Fruit fly (Drosophila melanogaster) whole organism, embryonic: ENCODE measurements around the gene Cyp313a1.

Experiments used
- Adf1 ChIP-seq: fragments of 200-800 bp; sonication (Bioruptor generic); IDR thresholded peaks from 2 replicates; pipeline ENCODE4 v1.3.6; 2022; ENCODE audit warnings: missing biosample characterization, missing genetic modification characterization
- Bgb ChIP-seq: fragments of 200-800 bp; sonication (Bioruptor generic); IDR thresholded peaks from 2 replicates; pipeline ENCODE4 v1.3.6; 2022; ENCODE audit warnings: missing biosample characterization, missing genetic modification characterization; ENCODE audit not compliant: partially characterized antibody
- CG1024 ChIP-seq: fragments of 200-800 bp; sonication (Bioruptor generic); IDR thresholded peaks from 2 replicates; pipeline ENCODE4 v1.3.6; 2022; ENCODE audit warnings: missing biosample characterization, missing genetic modification characterization
- CG10366 ChIP-seq: fragments of 200-800 bp; sonication (Bioruptor generic); IDR thresholded peaks from 2 replicates; pipeline ENCODE4 v1.3.6; 2022; ENCODE audit warnings: missing biosample characterization, missing genetic modification characterization
- CG10431 ChIP-seq: fragments of 200-800 bp; sonication (Bioruptor generic); optimal IDR thresholded peaks from 3 replicates; lab custom pipeline; 2018; ENCODE audit warnings: missing biosample characterization, mild to moderate bottlenecking, missing genetic modification characterization
- CG11456 ChIP-seq: fragments of 200-800 bp; sonication (Bioruptor generic); IDR thresholded peaks from 3 replicates; pipeline ENCODE4 v1.3.6; 2022; ENCODE audit warnings: missing biosample characterization, missing genetic modification characterization
- CG1233 ChIP-seq: fragments of 200-800 bp; sonication (Bioruptor generic); optimal IDR thresholded peaks from 4 replicates; lab custom pipeline; 2018; ENCODE audit warnings: missing biosample characterization, mild to moderate bottlenecking, missing genetic modification characterization
- CG14014 ChIP-seq: fragments of 200-800 bp; sonication (Bioruptor generic); IDR thresholded peaks from 2 replicates; pipeline ENCODE4 v1.3.6; 2022; ENCODE audit warnings: missing biosample characterization, missing genetic modification characterization
- CG14710 ChIP-seq: fragments of 200-800 bp; sonication (Bioruptor generic); optimal IDR thresholded peaks from 3 replicates; lab custom pipeline; 2019; ENCODE audit warnings: missing biosample characterization, mild to moderate bottlenecking, missing genetic modification characterization, moderate library complexity
- CG14860 ChIP-seq: fragments of 200-800 bp; sonication (Bioruptor generic); IDR thresholded peaks from 3 replicates; pipeline ENCODE4 v1.3.6; 2022; ENCODE audit warnings: missing biosample characterization, missing genetic modification characterization; ENCODE audit not compliant: partially characterized antibody
- CG15073 ChIP-seq: fragments of 200-800 bp; sonication (Bioruptor generic); optimal IDR thresholded peaks from 2 replicates; lab custom pipeline; 2016; ENCODE audit warnings: missing biosample characterization, missing genetic modification characterization
- CG15514 ChIP-seq: fragments of 200-800 bp; sonication (Bioruptor generic); optimal IDR thresholded peaks from 3 replicates; lab custom pipeline; 2017; ENCODE audit warnings: missing biosample characterization, missing genetic modification characterization, mild to moderate bottlenecking, moderate library complexity, missing genetic modification reagents
- CG15696 ChIP-seq: fragments of 200-800 bp; sonication (Bioruptor generic); optimal IDR thresholded peaks from 2 replicates; lab custom pipeline; 2019; ENCODE audit warnings: missing biosample characterization, mild to moderate bottlenecking, missing genetic modification characterization, moderate library complexity
- CG16813 ChIP-seq: fragments of 200-800 bp; sonication (Bioruptor generic); IDR thresholded peaks from 3 replicates; pipeline ENCODE4 v1.3.6; 2022; ENCODE audit warnings: missing biosample characterization, missing genetic modification characterization; ENCODE audit not compliant: partially characterized antibody
- CG17328 ChIP-seq: fragments of 200-800 bp; sonication (Bioruptor generic); IDR thresholded peaks from 2 replicates; pipeline ENCODE4 v1.3.6; 2022; ENCODE audit warnings: missing biosample characterization, missing genetic modification characterization
- CG33557 ChIP-seq: fragments of 200-800 bp; sonication (Bioruptor generic); optimal IDR thresholded peaks from 2 replicates; lab custom pipeline; 2019; ENCODE audit warnings: missing biosample characterization, mild to moderate bottlenecking, missing genetic modification characterization, moderate library complexity
- CG3726 ChIP-seq: fragments of 200-800 bp; sonication (Bioruptor generic); IDR thresholded peaks from 3 replicates; pipeline ENCODE4, ENCODE4 v1.3.6; 2022; ENCODE audit warnings: missing biosample characterization, missing genetic modification characterization
- CG3995 ChIP-seq: fragments of 200-800 bp; sonication (Bioruptor generic); optimal IDR thresholded peaks from 3 replicates; lab custom pipeline; 2016; ENCODE audit warnings: missing biosample characterization, missing genetic modification characterization
- CG42726 ChIP-seq: fragments of 200-800 bp; sonication (Bioruptor generic); IDR thresholded peaks from 2 replicates; pipeline ENCODE4 v1.3.6; 2022; ENCODE audit warnings: missing biosample characterization, missing genetic modification characterization; ENCODE audit not compliant: partially characterized antibody
- CG6791 ChIP-seq: fragments of 200-800 bp; sonication (Bioruptor generic); IDR thresholded peaks from 3 replicates; pipeline ENCODE4 v1.3.6; 2022; ENCODE audit warnings: missing biosample characterization, missing genetic modification characterization; ENCODE audit not compliant: partially characterized antibody
- CG6854 ChIP-seq: fragments of 200-800 bp; sonication (Bioruptor generic); optimal IDR thresholded peaks from 3 replicates; lab custom pipeline; 2017; ENCODE audit warnings: missing biosample characterization, mild to moderate bottlenecking, missing genetic modification characterization
- CG8388 ChIP-seq: fragments of 200-800 bp; sonication (Bioruptor generic); optimal IDR thresholded peaks from 2 replicates; lab custom pipeline; 2019; ENCODE audit warnings: missing biosample characterization, mild to moderate bottlenecking, missing genetic modification characterization, moderate library complexity
- CG9437 ChIP-seq: fragments of 200-800 bp; sonication (Bioruptor generic); optimal IDR thresholded peaks from 2 replicates; lab custom pipeline; 2018; ENCODE audit warnings: missing biosample characterization, mild to moderate bottlenecking, missing genetic modification characterization
- Dad ChIP-seq: fragments of 200-800 bp; sonication (Bioruptor generic); optimal IDR thresholded peaks from 3 replicates; lab custom pipeline; 2016; ENCODE audit warnings: missing biosample characterization, missing genetic modification characterization
- Dek ChIP-seq: fragments of 200-800 bp; sonication (Bioruptor generic); optimal IDR thresholded peaks from 3 replicates; lab custom pipeline; 2019; ENCODE audit warnings: missing biosample characterization, mild to moderate bottlenecking, missing genetic modification characterization, moderate library complexity
- Dref ChIP-seq: fragments of 200-800 bp; sonication (Bioruptor generic); IDR thresholded peaks from 2 replicates; pipeline ENCODE4 v1.3.6; 2022; ENCODE audit warnings: missing biosample characterization, missing genetic modification characterization
- Nf-YC ChIP-seq: fragments of 200-800 bp; optimal IDR thresholded peaks from 3 replicates; lab custom pipeline; 2019; ENCODE audit warnings: missing biosample characterization, mild to moderate bottlenecking, missing genetic modification characterization, moderate library complexity
- NfI ChIP-seq: fragments of 200-800 bp; sonication (Bioruptor generic); optimal IDR thresholded peaks from 3 replicates; lab custom pipeline; 2018; ENCODE audit warnings: missing biosample characterization, mild to moderate bottlenecking, missing genetic modification characterization, moderate library complexity
- Poxn ChIP-seq: fragments of 200-800 bp; sonication (Bioruptor generic); IDR thresholded peaks from 2 replicates; pipeline ENCODE4 v1.3.6; 2022; ENCODE audit warnings: missing biosample characterization, missing genetic modification characterization
- Usf ChIP-seq: fragments of 200-800 bp; sonication (Bioruptor generic); optimal IDR thresholded peaks from 2 replicates; lab custom pipeline; 2017; ENCODE audit warnings: missing genotype, missing biosample characterization, missing genetic modification characterization
- abd-A ChIP-seq: fragments of 200-800 bp; sonication (Bioruptor generic); optimal IDR thresholded peaks from 3 replicates; lab custom pipeline; 2019; ENCODE audit warnings: missing biosample characterization, mild to moderate bottlenecking, missing genetic modification characterization, moderate library complexity
- ap ChIP-seq: fragments of 200-800 bp; sonication (Bioruptor generic); IDR thresholded peaks from 2 replicates; pipeline ENCODE4 v1.3.6; 2022; ENCODE audit warnings: missing biosample characterization, missing genetic modification characterization
- bowl ChIP-seq: fragments of 200-800 bp; sonication (Bioruptor generic); IDR thresholded peaks from 2 replicates; pipeline ENCODE4 v1.3.6; 2022; ENCODE audit warnings: missing biosample characterization, missing genetic modification characterization
- dmrt99B ChIP-seq: fragments of 200-800 bp; sonication (Bioruptor generic); optimal IDR thresholded peaks from 2 replicates; lab custom pipeline; 2018; ENCODE audit warnings: missing biosample characterization, mild to moderate bottlenecking, missing genetic modification characterization, moderate library complexity
- exex ChIP-seq: fragments of 200-800 bp; sonication (Bioruptor generic); optimal IDR thresholded peaks from 4 replicates; lab custom pipeline; 2018; ENCODE audit warnings: missing biosample characterization, mild to moderate bottlenecking, missing genetic modification characterization, moderate library complexity
- fd96Cb ChIP-seq: fragments of 200-800 bp; sonication (Bioruptor generic); optimal IDR thresholded peaks from 2 replicates; lab custom pipeline; 2018; ENCODE audit warnings: missing biosample characterization, mild to moderate bottlenecking, missing genetic modification characterization, moderate library complexity
- gcm ChIP-seq: fragments of 200-800 bp; sonication (Bioruptor generic); optimal IDR thresholded peaks from 2 replicates; lab custom pipeline; 2019; ENCODE audit warnings: missing biosample characterization, mild to moderate bottlenecking, missing genetic modification characterization, moderate library complexity
- gfzf ChIP-seq: fragments of 200-800 bp; sonication (Bioruptor generic); optimal IDR thresholded peaks from 2 replicates; lab custom pipeline; 2016; ENCODE audit warnings: missing biosample characterization, mild to moderate bottlenecking, missing genetic modification characterization, moderate library complexity
- gsb-n ChIP-seq: fragments of 200-800 bp; sonication (Bioruptor generic); optimal IDR thresholded peaks from 3 replicates; lab custom pipeline; 2018; ENCODE audit warnings: missing biosample characterization, mild to moderate bottlenecking, missing genetic modification characterization
- kah ChIP-seq: fragments of 200-800 bp; sonication (Bioruptor generic); optimal IDR thresholded peaks from 2 replicates; lab custom pipeline; 2018; ENCODE audit warnings: missing biosample characterization, mild to moderate bottlenecking, missing genetic modification characterization
- org-1 ChIP-seq: fragments of 200-800 bp; sonication (Bioruptor generic); optimal IDR thresholded peaks from 2 replicates; lab custom pipeline; 2017; ENCODE audit warnings: missing biosample characterization, missing genetic modification characterization
- sd ChIP-seq: fragments of 200-800 bp; sonication (Bioruptor generic); optimal IDR thresholded peaks from 3 replicates; lab custom pipeline; 2018; ENCODE audit warnings: missing biosample characterization, mild to moderate bottlenecking, missing genetic modification characterization, moderate library complexity
- sens ChIP-seq: fragments of 200-800 bp; sonication (Bioruptor generic); peaks from one replicate; lab custom pipeline; 2016; ENCODE audit warnings: missing biosample characterization, missing genetic modification characterization
- sens-2 ChIP-seq: fragments of 200-800 bp; sonication (Bioruptor generic); IDR thresholded peaks from 2 replicates; pipeline ENCODE4 v1.3.6; 2022; ENCODE audit warnings: missing biosample characterization, missing genetic modification characterization
- sim ChIP-seq: fragments of 200-800 bp; sonication (Bioruptor generic); IDR thresholded peaks from 2 replicates; pipeline ENCODE4 v1.3.6; 2022; ENCODE audit warnings: missing biosample characterization, missing genetic modification characterization
- toy ChIP-seq: fragments of 200-800 bp; sonication (Bioruptor generic); IDR thresholded peaks from 2 replicates; pipeline ENCODE4 v1.3.6; 2022; ENCODE audit warnings: missing biosample characterization, missing genetic modification characterization
- trem ChIP-seq: fragments of 200-800 bp; optimal IDR thresholded peaks from 3 replicates; lab custom pipeline; 2019; ENCODE audit warnings: missing biosample characterization, mild to moderate bottlenecking, missing genetic modification characterization, moderate library complexity
- wek ChIP-seq: fragments of 200-800 bp; sonication (Bioruptor generic); optimal IDR thresholded peaks from 3 replicates; lab custom pipeline; 2018; ENCODE audit warnings: missing biosample characterization, mild to moderate bottlenecking, missing genetic modification characterization, moderate library complexity
- zen ChIP-seq: fragments of 200-800 bp; sonication (Bioruptor generic); optimal IDR thresholded peaks from 3 replicates; lab custom pipeline; 2018; ENCODE audit warnings: missing biosample characterization, mild to moderate bottlenecking, missing genetic modification characterization, moderate library complexity
- zfh1 ChIP-seq: fragments of 200-800 bp; sonication (Bioruptor generic); IDR thresholded peaks from 3 replicates; pipeline ENCODE4 v1.3.6; 2022; ENCODE audit warnings: missing biosample characterization, missing genetic modification characterization

Gene Cyp313a1

DNA sequence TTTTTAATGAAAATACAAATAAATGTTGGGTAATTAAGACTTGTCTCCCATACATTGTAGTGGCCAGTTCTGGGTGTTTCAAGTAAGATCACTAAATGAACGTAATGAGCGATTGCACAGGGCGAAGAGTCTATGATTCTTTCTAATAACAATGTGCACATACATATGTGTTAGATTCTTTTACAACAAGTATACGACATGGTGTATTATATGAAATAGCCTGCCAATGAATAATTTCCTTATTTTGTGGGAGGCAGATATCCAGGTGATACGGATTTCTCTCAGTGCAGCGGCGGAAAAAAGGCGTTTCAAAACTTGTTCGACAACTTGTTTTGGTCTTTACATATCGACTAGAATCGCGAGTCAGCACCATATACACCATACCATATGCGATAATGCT lies 47.3 kb upstream of the Cyp313a1 start (continued):
- 0 out of 2 replicates have a peak, but pooled peaks have one; percentile 8 for TF ChIP-seq CG1024
- TF ChIP-seq trem (tag; lab: Kevin White, UChicago), result no peak
- peak; percentile 47; the same call in 1 of the 2 replicates for TF ChIP-seq CG17328 (GFP tag; lab: Robert Waterston, UW)
- TF ChIP-seq CG10366 (GFP tag; lab: Robert Waterston, UW), result peak; percentile 30
- peak; percentile 31 for TF ChIP-seq CG9437 (GFP tag; lab: Kevin White, UChicago)
- TF ChIP-seq org-1 (GFP tag; lab: Kevin White, UChicago), result peak; percentile 38
- no peak for TF ChIP-seq sim (GFP tag; lab: Robert Waterston, UW)
- TF ChIP-seq CG1233 (GFP tag; lab: Kevin White, UChicago), result peak; percentile 47
- TF ChIP-seq bowl (GFP tag; lab: Robert Waterston, UW), result no peak
- TF ChIP-seq CG6854, result peak; percentile 5
- 0 out of 3 replicates have a peak, but pooled peaks have one; percentile 33 for TF ChIP-seq CG3726
- TF ChIP-seq NfI (GFP tag; lab: Kevin White, UChicago), result peak; percentile 54
- TF ChIP-seq CG14860 (GFP tag; lab: Robert Waterston, UW), result no peak
- TF ChIP-seq ap, result 0 out of 2 replicates have a peak, but pooled peaks have one; percentile 6
- TF ChIP-seq Poxn (GFP tag; lab: Robert Waterston, UW), result 0 out of 2 replicates have a peak, but pooled peaks have one; percentile 9
- no peak for TF ChIP-seq sens-2
- no peak for TF ChIP-seq CG42726 (GFP tag; lab: Robert Waterston, UW)
- peak; percentile 26 for TF ChIP-seq zen (tag; lab: Kevin White, UChicago)
- TF ChIP-seq CG8388 (GFP tag; lab: Kevin White, UChicago), result peak; percentile 36
- TF ChIP-seq CG15514 (GFP tag; lab: Kevin White, UChicago), result peak; percentile 60
- no peak for TF ChIP-seq Dref (GFP tag; lab: Robert Waterston, UW)
- TF ChIP-seq Adf1 (GFP tag; lab: Robert Waterston, UW), result 0 out of 2 replicates have a peak, but pooled peaks have one; percentile 36
- TF ChIP-seq CG14710 (tag; lab: Kevin White, UChicago), result peak; percentile 30
- peak; percentile 54 for TF ChIP-seq Dek (tag; lab: Kevin White, UChicago)
- TF ChIP-seq CG33557 (GFP tag; lab: Kevin White, UChicago), result no peak
- no peak for TF ChIP-seq gsb-n (tag; lab: Kevin White, UChicago)
- TF ChIP-seq Nf-YC, result no peak
- no peak for TF ChIP-seq CG16813 (GFP tag; lab: Robert Waterston, UW)
- no peak for TF ChIP-seq CG6791 (GFP tag; lab: Robert Waterston, UW)
- no peak for TF ChIP-seq Bgb (GFP tag; lab: Robert Waterston, UW)
- TF ChIP-seq wek (GFP tag; lab: Kevin White, UChicago), result peak; percentile 0
- TF ChIP-seq Usf (GFP tag; lab: Kevin White, UChicago), result no peak
- TF ChIP-seq zfh1, result peak; percentile 63; the same call in 2 of the 3 replicates
- no peak for TF ChIP-seq kah (GFP tag; lab: Kevin White, UChicago)
- no peak for TF ChIP-seq gfzf (GFP tag; lab: Kevin White, UChicago)
- TF ChIP-seq CG15073 (GFP tag; lab: Kevin White, UChicago), result no peak
- TF ChIP-seq exex (tag; lab: Kevin White, UChicago), result no peak
- TF ChIP-seq abd-A (tag; lab: Kevin White, UChicago), result no peak
- TF ChIP-seq dmrt99B (tag; lab: Kevin White, UChicago), result no peak
- no peak for TF ChIP-seq CG10431 (GFP tag; lab: Kevin White, UChicago)
- peak; percentile 87 for TF ChIP-seq sens (GFP tag; lab: Kevin White, UChicago)
- no peak for TF ChIP-seq Dad (GFP tag; lab: Kevin White, UChicago)
- peak; percentile 62; the same call in 2 of the 3 replicates for TF ChIP-seq CG11456 (GFP tag; lab: Robert Waterston, UW)
- TF ChIP-seq CG14014 (GFP tag; lab: Robert Waterston, UW), result peak; percentile 66; the same call in 1 of the 2 replicates
- no peak for TF ChIP-seq sd
- TF ChIP-seq toy (GFP tag; lab: Robert Waterston, UW), result no peak
- TF ChIP-seq fd96Cb (tag; lab: Kevin White, UChicago), result peak; percentile 32
- no peak for TF ChIP-seq gcm (GFP tag; lab: Kevin White, UChicago)
- TF ChIP-seq CG3995 (GFP tag; lab: Kevin White, UChicago), result no peak
- TF ChIP-seq CG15696 (tag; lab: Kevin White, UChicago), result no peak
